Fruit fly (Drosophila melanogaster): ENCODE results near the gene CG10680.

DNA sequence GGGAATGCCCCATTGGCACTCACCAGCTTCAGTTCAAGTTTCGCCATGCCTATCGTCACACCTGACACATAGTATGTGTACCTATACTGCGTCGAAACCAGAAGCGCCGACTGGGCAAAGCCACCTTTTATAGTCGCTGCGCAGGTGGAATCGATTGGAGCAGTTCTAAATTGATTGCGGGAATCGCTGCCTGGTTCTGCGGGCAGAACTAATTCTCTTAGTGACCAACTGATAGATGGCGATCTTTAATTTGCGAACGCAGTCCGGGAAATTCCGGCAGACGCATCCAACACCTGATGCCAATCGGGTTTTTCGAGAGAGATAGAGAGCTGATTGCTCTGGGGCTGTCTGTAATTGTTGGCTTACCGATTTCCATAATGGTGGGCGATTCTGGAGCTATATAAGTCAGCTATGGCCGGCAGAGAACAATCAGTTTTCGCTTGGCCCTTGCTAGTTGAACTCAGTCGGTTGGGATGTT, 1.6 kb upstream of the CG10680 start, which contains the start of the genes CG13965 and CG16772:
- TF ChIP-seq fd64A (GFP tag; optimal IDR thresholded peaks at IDR 0.05), result no peak
- TF ChIP-seq CG2129 (GFP tag; IDR thresholded peaks at IDR 0.05; ENCODE audit: partially characterized antibody), result no peak
- TF ChIP-seq CG2202 (tag; optimal IDR thresholded peaks at IDR 0.05), result no peak
- TF ChIP-seq Ada2b (GFP tag; IDR thresholded peaks at IDR 0.05), result no peak
- TF ChIP-seq Doc3 (GFP tag; IDR thresholded peaks at IDR 0.05; ENCODE audit: partially characterized antibody), result no peak
- TF ChIP-seq al (GFP tag; IDR thresholded peaks at IDR 0.05), result no peak
- no peak for TF ChIP-seq CG30020 (tag; optimal IDR thresholded peaks at IDR 0.05)

Measured in whole organism, embryonic.